Worm (Caenorhabditis elegans) whole organism, young adult: ENCODE measurements around the gene nhl-1.

ENCODE experiments used
- B0035.1 ChIP-seq: sonication (generic microtip); optimal IDR thresholded peaks from 2 replicates; lab custom pipeline; 2016; ENCODE audit warnings: missing genetic modification characterization, mild to moderate bottlenecking, missing compliant biosample characterization, missing genotype, missing genetic modification reagents
- B0261.1 ChIP-seq: sonication (generic microtip); optimal IDR thresholded peaks from 2 replicates; lab custom pipeline; 2016; ENCODE audit warnings: mild to moderate bottlenecking, missing genetic modification characterization, moderate library complexity, missing compliant biosample characterization
- C06A6.2 ChIP-seq: fragments of 200-800 bp; sonication (Bioruptor generic); conservative IDR thresholded peaks from 2 replicates; pipeline ENCODE4 v1.3.6; 2022; ENCODE audit warnings: missing genetic modification characterization, missing compliant biosample characterization
- F23B12.7 ChIP-seq: sonication (generic microtip); optimal IDR thresholded peaks from 2 replicates; lab custom pipeline; 2017; ENCODE audit warnings: missing genetic modification characterization, mild to moderate bottlenecking, missing compliant biosample characterization, antibody characterized with exemption, moderate library complexity; ENCODE audit not compliant: insufficient read depth
- F39B2.1 ChIP-seq: fragments of 200-800 bp; sonication (Bioruptor generic); IDR thresholded peaks from 2 replicates; pipeline ENCODE4 v1.3.6; 2022; ENCODE audit warnings: missing genetic modification reagents, missing genetic modification characterization, missing compliant biosample characterization
- F55B11.4 ChIP-seq: sonication (generic microtip); optimal IDR thresholded peaks from 2 replicates; lab custom pipeline; 2016; ENCODE audit warnings: missing compliant biosample characterization, missing genetic modification characterization, borderline replicate concordance; ENCODE audit not compliant: insufficient read depth
- K11D2.4 ChIP-seq: fragments of 200-800 bp; sonication (Bioruptor generic); IDR thresholded peaks from 2 replicates; pipeline ENCODE4 v1.3.6; 2022; ENCODE audit warnings: missing genetic modification reagents, missing genetic modification characterization, missing compliant biosample characterization
- K12H6.12 ChIP-seq: fragments of 200-800 bp; sonication (Bioruptor generic); optimal IDR thresholded peaks from 2 replicates; lab custom pipeline; 2018; ENCODE audit warnings: mild to moderate bottlenecking, missing genetic modification characterization, missing compliant biosample characterization
- Y53G8AR.9 ChIP-seq: fragments of 200-800 bp; sonication (Bioruptor generic); conservative IDR thresholded peaks from 2 replicates; pipeline ENCODE4 v1.3.6; 2022; ENCODE audit warnings: missing genetic modification reagents, missing genetic modification characterization, missing compliant biosample characterization
- aptf-2 ChIP-seq: fragments of 200-800 bp; sonication (Bioruptor generic); conservative IDR thresholded peaks from 2 replicates; pipeline ENCODE4 v1.3.6; 2022; ENCODE audit warnings: missing genetic modification reagents, missing genetic modification characterization, missing compliant biosample characterization
- attf-6 ChIP-seq: fragments of 200-800 bp; sonication (Bioruptor generic); IDR thresholded peaks from 2 replicates; pipeline ENCODE4 v1.3.6; 2022; ENCODE audit warnings: missing genetic modification reagents, missing genetic modification characterization, missing compliant biosample characterization
- bed-1 ChIP-seq: fragments of 200-800 bp; sonication (Bioruptor generic); IDR thresholded peaks from 2 replicates; pipeline ENCODE4 v1.3.6; 2022; ENCODE audit warnings: missing genetic modification reagents, missing genetic modification characterization, missing compliant biosample characterization
- bed-2 ChIP-seq: fragments of 200-800 bp; sonication (Bioruptor generic); IDR thresholded peaks from 2 replicates; pipeline ENCODE4 v1.3.6; 2022; ENCODE audit warnings: missing genetic modification reagents, missing genetic modification characterization, missing compliant biosample characterization
- ccch-3 ChIP-seq: fragments of 200-800 bp; sonication (Bioruptor generic); optimal IDR thresholded peaks from 2 replicates; lab custom pipeline; 2018; ENCODE audit warnings: mild to moderate bottlenecking, missing genetic modification characterization, missing compliant biosample characterization
- cebp-1 ChIP-seq, 2 experiments: fragments of 200-800 bp in 1 of 2; sonication (Bioruptor generic) in 1 of 2; sonication (generic microtip) in 1 of 2; IDR thresholded peaks in 1 of 2; optimal IDR thresholded peaks in 1 of 2; 2 replicates each; pipeline versions ENCODE4 v1.3.6 to Lab custom; 2017 to 2022; ENCODE audit warnings: missing compliant biosample characterization in 2 of 2, missing genetic modification characterization in 2 of 2, mild to moderate bottlenecking in 1 of 2, missing genetic modification reagents in 1 of 2, moderate library complexity in 1 of 2
- ceh-27 ChIP-seq: fragments of 200-800 bp; sonication (Bioruptor generic); optimal IDR thresholded peaks from 2 replicates; lab custom pipeline; 2018; ENCODE audit warnings: mild to moderate bottlenecking, missing genetic modification characterization, moderate library complexity, missing compliant biosample characterization
- dox-1 ChIP-seq: fragments of 200-800 bp; sonication (Bioruptor generic); IDR thresholded peaks from 2 replicates; pipeline ENCODE4 v1.3.6; 2022; ENCODE audit warnings: missing genetic modification reagents, missing genetic modification characterization, missing compliant biosample characterization
- efl-1 ChIP-seq: fragments of 150-350 bp; optimal IDR thresholded peaks from 2 replicates; lab custom pipeline; 2014; ENCODE audit warnings: missing biosample characterization, missing genetic modification reagents, missing genetic modification characterization
- egl-18 ChIP-seq: fragments of 200-800 bp; sonication (Bioruptor generic); IDR thresholded peaks from 2 replicates; pipeline ENCODE4 v1.3.6; 2022; ENCODE audit warnings: missing genetic modification reagents, missing genetic modification characterization, missing compliant biosample characterization
- egl-44 ChIP-seq: fragments of 200-800 bp; sonication (Bioruptor generic); IDR thresholded peaks from 2 replicates; pipeline ENCODE4 v1.3.6; 2022; ENCODE audit warnings: missing genetic modification reagents, missing genetic modification characterization, missing compliant biosample characterization
- hmg-1.2 ChIP-seq: fragments of 200-800 bp; sonication (Bioruptor generic); IDR thresholded peaks from 2 replicates; pipeline ENCODE4 v1.3.6; 2022; ENCODE audit warnings: missing genetic modification reagents, missing genetic modification characterization, missing compliant biosample characterization
- lag-1 ChIP-seq: fragments of 200-800 bp; sonication (Bioruptor generic); IDR thresholded peaks from 2 replicates; pipeline ENCODE4 v1.3.6; 2022; ENCODE audit warnings: missing genetic modification reagents, missing genetic modification characterization, missing compliant biosample characterization
- lin-54 ChIP-seq: fragments of 200-800 bp; sonication (Bioruptor generic); optimal IDR thresholded peaks from 2 replicates; lab custom pipeline; 2018; ENCODE audit warnings: mild to moderate bottlenecking, missing genetic modification characterization, missing compliant biosample characterization
- madf-3 ChIP-seq: fragments of 200-800 bp; sonication (Bioruptor generic); IDR thresholded peaks from 2 replicates; pipeline ENCODE4 v1.3.6; 2022; ENCODE audit warnings: missing genetic modification reagents, missing genetic modification characterization, missing compliant biosample characterization
- mel-28 ChIP-seq: sonication (generic microtip); optimal IDR thresholded peaks from 2 replicates; lab custom pipeline; 2016; ENCODE audit warnings: borderline replicate concordance, mild to moderate bottlenecking, missing genetic modification characterization, missing compliant biosample characterization
- nhr-120 ChIP-seq: fragments of 200-800 bp; sonication (Bioruptor generic); IDR thresholded peaks from 2 replicates; pipeline ENCODE4 v1.3.6; 2022; ENCODE audit warnings: missing genetic modification characterization, missing compliant biosample characterization
- nhr-80 ChIP-seq: sonication (generic microtip); optimal IDR thresholded peaks from 2 replicates; lab custom pipeline; 2016; ENCODE audit warnings: missing genetic modification characterization, missing compliant biosample characterization
- nhr-90 ChIP-seq: sonication (generic microtip); optimal IDR thresholded peaks from 2 replicates; lab custom pipeline; 2016; ENCODE audit warnings: missing genotype, mild to moderate bottlenecking, missing genetic modification characterization, missing compliant biosample characterization
- sdz-38 ChIP-seq: sonication (generic microtip); optimal IDR thresholded peaks from 2 replicates; lab custom pipeline; 2016; ENCODE audit warnings: missing genotype, missing genetic modification characterization, missing compliant biosample characterization
- tlf-1 ChIP-seq: fragments of 200-800 bp; sonication (Bioruptor generic); optimal IDR thresholded peaks from 2 replicates; lab custom pipeline; 2018; ENCODE audit warnings: mild to moderate bottlenecking, missing genetic modification characterization, missing compliant biosample characterization
- unc-62 ChIP-seq: fragments of 150-350 bp; optimal IDR thresholded peaks from 2 replicates; lab custom pipeline; 2014; ENCODE audit warnings: missing biosample characterization, missing genetic modification reagents, missing genetic modification characterization
- ztf-22 ChIP-seq: fragments of 200-800 bp; sonication (Bioruptor generic); optimal IDR thresholded peaks from 2 replicates; lab custom pipeline; 2018; ENCODE audit warnings: mild to moderate bottlenecking, missing genetic modification characterization, moderate library complexity, missing compliant biosample characterization
- ztf-25 ChIP-seq: fragments of 200-800 bp; sonication (Bioruptor generic); IDR thresholded peaks from 2 replicates; pipeline ENCODE4 v1.3.6; 2022; ENCODE audit warnings: missing genetic modification reagents, missing genetic modification characterization, missing compliant biosample characterization
- ztf-3 ChIP-seq: fragments of 200-800 bp; sonication (Bioruptor generic); optimal IDR thresholded peaks from 2 replicates; lab custom pipeline; 2018; ENCODE audit warnings: mild to moderate bottlenecking, missing genetic modification characterization, missing compliant biosample characterization
- ztf-6 ChIP-seq: fragments of 200-800 bp; sonication (Bioruptor generic); IDR thresholded peaks from 2 replicates; pipeline ENCODE4 v1.3.6; 2022; ENCODE audit warnings: missing genetic modification reagents, missing genetic modification characterization, missing compliant biosample characterization

The nhl-1 gene

DNA sequence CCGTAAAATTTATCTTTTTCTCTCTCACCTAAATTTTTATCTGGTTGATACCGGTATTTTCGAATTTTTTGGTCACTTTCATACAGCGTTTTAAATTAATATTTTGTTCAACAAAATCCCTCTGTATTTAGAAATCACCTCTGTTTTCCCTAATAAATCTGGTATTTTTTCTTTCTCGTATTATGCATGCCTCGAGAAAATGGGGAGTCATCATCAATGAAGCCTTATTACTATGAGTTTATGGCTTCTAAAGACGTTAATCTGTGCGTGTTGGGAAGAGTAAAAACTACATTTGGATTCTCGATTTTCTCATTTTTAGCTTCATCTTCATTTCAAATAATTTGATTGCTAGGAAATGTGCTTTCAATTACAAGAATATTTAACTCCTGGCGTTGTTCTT lies 32.0 kb upstream of the nhl-1 start, which contains the start of gene ZC84.7:
Gene ZC84.7, plus strand, starts transcription at position 301 of the 400 bp plus-strand sequence.
- no peak for TF ChIP-seq nhr-90
- TF ChIP-seq ccch-3 (GFP tag; lab: Kevin White, UChicago), result no peak
- TF ChIP-seq K11D2.4 (GFP tag; lab: Robert Waterston, UW), result no peak
- TF ChIP-seq tlf-1 (GFP tag; lab: Kevin White, UChicago), result no peak
- TF ChIP-seq aptf-2 (GFP tag; lab: Robert Waterston, UW), result no peak
- no peak for TF ChIP-seq C06A6.2 (GFP tag; lab: Robert Waterston, UW)
- no peak for TF ChIP-seq B0035.1
- TF ChIP-seq nhr-120, result no peak
- TF ChIP-seq unc-62, result no peak
- TF ChIP-seq F39B2.1 (GFP tag; lab: Robert Waterston, UW), result no peak
- no peak for TF ChIP-seq lag-1
- no peak for TF ChIP-seq egl-44 (GFP tag; lab: Robert Waterston, UW)
- no peak for TF ChIP-seq attf-6 (GFP tag; lab: Robert Waterston, UW)
- TF ChIP-seq bed-1 (GFP tag; lab: Robert Waterston, UW), result no peak
- no peak for TF ChIP-seq K12H6.12 (tag; lab: Kevin White, UChicago)
- TF ChIP-seq ztf-25 (GFP tag; lab: Robert Waterston, UW), result no peak
- no peak for TF ChIP-seq egl-18 (GFP tag; lab: Robert Waterston, UW)
- TF ChIP-seq bed-2 (GFP tag; lab: Robert Waterston, UW), result no peak
- no peak for TF ChIP-seq F23B12.7 (tag; lab: Kevin White, UChicago)
- no peak for TF ChIP-seq ztf-3 (GFP tag; lab: Kevin White, UChicago)

DNA sequence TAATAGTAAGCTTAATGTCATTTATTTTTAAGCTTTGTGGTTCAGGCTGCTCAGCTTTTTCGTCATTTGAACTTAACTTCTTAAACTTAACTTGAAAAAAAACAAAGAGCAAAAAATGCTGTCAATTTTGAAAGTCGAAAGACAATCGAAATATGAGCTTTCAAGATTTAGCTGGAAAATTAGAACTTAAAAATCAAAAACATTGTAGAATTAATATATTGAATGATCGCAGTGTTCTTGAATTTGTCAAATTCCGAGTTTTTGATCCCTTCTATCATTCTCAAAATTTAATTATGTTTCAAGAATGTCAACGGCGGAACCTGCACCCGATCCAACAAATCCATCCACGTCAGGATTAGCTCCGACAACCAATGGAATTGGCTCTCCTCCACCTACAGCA lies 27.5 kb upstream of the nhl-1 start, which contains the start of gene tax-4:
Gene tax-4, plus strand, starts transcription at position 301 of the 400 bp plus-strand sequence.
- TF ChIP-seq sdz-38 (tag; lab: Kevin White, UChicago) (no peak), F55B11.4 (tag; lab: Kevin White, UChicago) (no peak), ztf-6 (GFP tag; lab: Robert Waterston, UW) (no peak), dox-1 (no peak), madf-3 (GFP tag; lab: Robert Waterston, UW) (no peak), hmg-1.2 (GFP tag; lab: Robert Waterston, UW) (no peak)
- TF ChIP-seq, all 124 proteins: peak for 0

DNA sequence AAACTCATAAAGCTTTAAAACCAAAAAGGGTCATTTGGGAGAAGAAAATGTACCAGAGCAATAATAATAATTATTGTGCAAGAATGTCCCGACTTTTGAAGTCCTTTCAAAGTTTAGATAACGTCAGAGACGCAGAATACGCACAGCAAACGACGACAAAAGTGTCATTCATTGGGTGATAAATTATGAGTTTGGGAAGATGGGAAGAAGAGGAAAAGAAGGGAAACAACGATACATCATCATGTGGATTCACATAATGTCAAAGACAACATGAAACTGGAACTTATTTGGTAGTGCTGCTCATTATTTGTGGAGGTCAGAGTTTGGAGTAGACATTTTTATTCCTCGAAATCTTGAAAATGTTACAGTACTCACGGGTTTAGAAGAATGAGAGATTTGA lies 24.2 kb upstream of the nhl-1 start:
- TF ChIP-seq bed-1 (GFP tag; lab: Robert Waterston, UW) (no peak), lin-54 (no peak), Y53G8AR.9 (GFP tag; lab: Robert Waterston, UW) (no peak), ztf-22 (GFP tag; lab: Kevin White, UChicago) (no peak), B0261.1 (tag; lab: Kevin White, UChicago) (no peak), mel-28 (tag; lab: Kevin White, UChicago) (no peak), efl-1 (GFP tag; lab: Kevin White, UChicago) (no peak), ceh-27 (no peak)

DNA sequence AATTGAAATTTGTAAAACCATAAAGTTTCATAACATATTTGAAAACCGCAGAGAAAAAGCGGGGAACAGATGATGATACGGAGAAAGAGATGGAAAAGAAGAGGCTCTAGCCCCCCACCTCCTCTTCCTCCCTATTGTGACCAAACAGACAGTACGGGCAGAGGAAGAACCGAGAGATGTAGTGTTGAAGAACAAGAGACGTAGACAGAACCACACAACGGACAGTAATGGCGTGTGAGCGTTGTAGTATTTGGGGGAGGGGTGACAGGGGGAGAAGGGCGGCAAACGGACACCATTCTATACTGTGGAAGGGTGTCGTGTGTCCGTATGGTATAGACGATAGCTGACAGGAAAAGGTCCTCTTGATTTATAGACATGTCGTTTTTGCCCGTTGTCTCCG lies 22.3 kb upstream of the nhl-1 start:
- no peak for TF ChIP-seq mel-28 (tag; lab: Kevin White, UChicago)
- peak; percentile 47 for TF ChIP-seq nhr-80
- no peak for TF ChIP-seq cebp-1 (GFP tag; IDR thresholded peaks at IDR 0.05; lab: Robert Waterston, UW)
- no peak for TF ChIP-seq cebp-1 (tag; optimal IDR thresholded peaks at IDR 0.05; lab: Kevin White, UChicago)
- peak; percentile 77; the same call in 1 of the 2 replicates for TF ChIP-seq hmg-1.2 (GFP tag; lab: Robert Waterston, UW)
